Worm (Caenorhabditis elegans) whole organism, early embryonic: ENCODE results near the gene tat-1.

ENCODE experiments used
- B0310.2 ChIP-seq: sonication (generic microtip); optimal IDR thresholded peaks from 2 replicates; lab custom pipeline; 2016; ENCODE audit warnings: mild to moderate bottlenecking, missing genetic modification characterization, missing compliant biosample characterization
- F13C5.2 ChIP-seq: sonication (generic microtip); optimal IDR thresholded peaks from 2 replicates; lab custom pipeline; 2017; ENCODE audit warnings: mild to moderate bottlenecking, missing genetic modification characterization, inconsistent platforms, missing compliant biosample characterization
- aly-1 ChIP-seq: sonication (generic microtip); optimal IDR thresholded peaks from 2 replicates; lab custom pipeline; 2016; ENCODE audit warnings: missing genetic modification characterization, missing compliant biosample characterization
- ama-1 ChIP-seq: fragments of 150-350 bp; optimal IDR thresholded peaks from 2 replicates; lab custom pipeline; 2014
- ceh-36 ChIP-seq: sonication (generic microtip); optimal IDR thresholded peaks from 2 replicates; lab custom pipeline; 2016; ENCODE audit warnings: missing genetic modification characterization, inconsistent platforms, missing compliant biosample characterization
- flt-1 ChIP-seq: fragments of 200-800 bp; sonication (Bioruptor generic); IDR thresholded peaks from 2 replicates; pipeline ENCODE4 v1.3.6; 2022; ENCODE audit warnings: missing genetic modification characterization, missing compliant biosample characterization
- hmbx-1 ChIP-seq: sonication (generic microtip); optimal IDR thresholded peaks from 2 replicates; lab custom pipeline; 2016; ENCODE audit warnings: mild to moderate bottlenecking, missing genetic modification characterization, missing compliant biosample characterization
- hnd-1 ChIP-seq: sonication (generic microtip); optimal IDR thresholded peaks from 2 replicates; lab custom pipeline; 2016; ENCODE audit warnings: missing genetic modification characterization, missing compliant biosample characterization
- scrt-1 ChIP-seq: fragments of 200-800 bp; sonication (Bioruptor generic); IDR thresholded peaks from 2 replicates; pipeline ENCODE4 v1.3.6; 2022; ENCODE audit warnings: missing genetic modification characterization, missing compliant biosample characterization
- tbx-11 ChIP-seq: fragments of 200-800 bp; sonication (Bioruptor generic); IDR thresholded peaks from 2 replicates; pipeline ENCODE4 v1.3.6; 2022; ENCODE audit warnings: missing genetic modification characterization, missing compliant biosample characterization
- tra-4 ChIP-seq: sonication (generic microtip); optimal IDR thresholded peaks from 2 replicates; lab custom pipeline; 2017; ENCODE audit warnings: missing genetic modification characterization, missing compliant biosample characterization

ce11 chrIII:12429579-12430084 is 8.1 kb upstream of the tat-1 start, which contains the start of gene snr-6:
- TF ChIP-seq tra-4 (tag; lab: Kevin White, UChicago), result no peak
- no peak for TF ChIP-seq ama-1
- TF ChIP-seq B0310.2 (tag; lab: Kevin White, UChicago), result no peak
- TF ChIP-seq F13C5.2 (tag; lab: Kevin White, UChicago), result peak; percentile 77
- no peak for TF ChIP-seq hnd-1
- no peak for TF ChIP-seq flt-1 (GFP tag; lab: Robert Waterston, UW)
- no peak for TF ChIP-seq hmbx-1
- TF ChIP-seq ceh-36 (tag; lab: Kevin White, UChicago), result no peak
- TF ChIP-seq tbx-11 (GFP tag; lab: Robert Waterston, UW), result no peak
- no peak for TF ChIP-seq scrt-1 (GFP tag; lab: Robert Waterston, UW)
- no peak for TF ChIP-seq aly-1 (tag; lab: Kevin White, UChicago)
